Fruit fly (Drosophila melanogaster): ENCODE measurements around the gene CG11357.

dm6 chr3L:4554216-4554615 is 12.4 kb downstream of the CG11357 start:
- TF ChIP-seq CG9705 (GFP tag; optimal IDR thresholded peaks at IDR 0.05) (no peak), Hr83 (GFP tag; optimal IDR thresholded peaks at IDR 0.05; ENCODE audit: poor library complexity, severe bottlenecking) (no peak)
